Worm (Caenorhabditis elegans) whole organism, young adult: ENCODE results near the gene sri-1.

Experiments
- B0035.1 ChIP-seq: sonication (generic microtip); optimal IDR thresholded peaks from 2 replicates; lab custom pipeline; 2016; ENCODE audit warnings: missing genetic modification characterization, mild to moderate bottlenecking, missing compliant biosample characterization, missing genotype, missing genetic modification reagents
- Y56A3A.18 ChIP-seq: fragments of 200-800 bp; sonication (Bioruptor generic); IDR thresholded peaks from 2 replicates; pipeline ENCODE4 v1.3.6; 2022; ENCODE audit warnings: missing genetic modification reagents, missing genetic modification characterization, missing compliant biosample characterization
- Y79H2A.3 ChIP-seq: fragments of 200-800 bp; sonication (Bioruptor generic); conservative IDR thresholded peaks from 2 replicates; pipeline ENCODE4 v1.3.6; 2022; ENCODE audit warnings: missing genetic modification reagents, missing genetic modification characterization, missing compliant biosample characterization
- athp-1 ChIP-seq: sonication (generic microtip); optimal IDR thresholded peaks from 2 replicates; lab custom pipeline; 2017; ENCODE audit warnings: mild to moderate bottlenecking, missing genetic modification characterization, missing compliant biosample characterization
- pha-4 ChIP-seq: fragments of 150-350 bp; sonication (generic microtip); optimal IDR thresholded peaks from 2 replicates; lab custom pipeline; 2014; ENCODE audit warnings: missing biosample characterization, missing genetic modification reagents, missing genetic modification characterization
- rcor-1 ChIP-seq: fragments of 200-800 bp; sonication (Bioruptor generic); IDR thresholded peaks from 2 replicates; pipeline ENCODE4 v1.3.6; 2022; ENCODE audit warnings: missing genetic modification reagents, missing genetic modification characterization, missing compliant biosample characterization
- snpc-4 ChIP-seq, 5 experiments: fragments of 150-350 bp in 1 of 5; sonication (generic microtip) in 4 of 5; optimal IDR thresholded peaks; 2 replicates each; lab custom pipeline; 2014 to 2018; ENCODE audit warnings: missing genetic modification characterization in 5 of 5, missing biosample characterization in 3 of 5, antibody characterized with exemption in 2 of 5, mild to moderate bottlenecking in 2 of 5, missing compliant biosample characterization in 2 of 5, missing genotype in 2 of 5, moderate library complexity in 2 of 5, missing genetic modification reagents in 1 of 5
- tbx-9 ChIP-seq: sonication (generic microtip); optimal IDR thresholded peaks from 2 replicates; lab custom pipeline; 2016; ENCODE audit warnings: borderline replicate concordance, missing genetic modification characterization, inconsistent platforms, missing compliant biosample characterization
- ztf-28 ChIP-seq: fragments of 200-800 bp; sonication (Bioruptor generic); IDR thresholded peaks from 2 replicates; pipeline ENCODE4 v1.3.6; 2022; ENCODE audit warnings: missing genetic modification reagents, missing genetic modification characterization, missing compliant biosample characterization
- ztf-3 ChIP-seq: fragments of 200-800 bp; sonication (Bioruptor generic); optimal IDR thresholded peaks from 2 replicates; lab custom pipeline; 2018; ENCODE audit warnings: mild to moderate bottlenecking, missing genetic modification characterization, missing compliant biosample characterization

ce11 chrV:15932390-15932789, 35.1 kb downstream of the sri-1 start, which contains the start of gene srw-26:
- no peak for TF ChIP-seq ztf-28 (GFP tag; lab: Robert Waterston, UW)
- no peak for TF ChIP-seq rcor-1 (GFP tag; lab: Robert Waterston, UW)
- TF ChIP-seq athp-1 (tag; lab: Kevin White, UChicago): no peak
- no peak for TF ChIP-seq B0035.1 (tag; lab: Kevin White, UChicago)
- TF ChIP-seq pha-4 (tag; lab: Kevin White, UChicago): no peak
- no peak for TF ChIP-seq Y56A3A.18 (GFP tag; lab: Robert Waterston, UW)
- TF ChIP-seq ztf-3 (GFP tag; lab: Kevin White, UChicago): no peak
- TF ChIP-seq tbx-9: no peak
- no peak for TF ChIP-seq snpc-4 (GFP tag; optimal IDR thresholded peaks at IDR 0.05; lab: Kevin White, UChicago)
- no peak for TF ChIP-seq snpc-4 (tag; optimal IDR thresholded peaks at IDR 0.05; lab: Kevin White, UChicago)
- TF ChIP-seq Y79H2A.3: no peak
